Fruit fly (Drosophila melanogaster) whole organism, wandering third instar larva: ENCODE results near the gene CG11779.
A peak's percentile ranks its signal among the peaks of the same experiment; 100 is the strongest.

ENCODE experiments used
- Dfd ChIP-seq: fragments of >200 bp; optimal IDR thresholded peaks from 2 replicates; lab custom pipeline; 2017; ENCODE audit warnings: missing biosample characterization, missing genetic modification characterization
- HLH106 ChIP-seq: fragments of 200-800 bp; optimal IDR thresholded peaks from 3 replicates; lab custom pipeline; 2019; ENCODE audit warnings: missing biosample characterization, mild to moderate bottlenecking, missing genetic modification characterization, moderate library complexity
- Hnf4 ChIP-seq: fragments of 200-800 bp; sonication (Bioruptor generic); optimal IDR thresholded peaks from 2 replicates; lab custom pipeline; 2016; ENCODE audit warnings: missing biosample characterization, mild to moderate bottlenecking, missing genetic modification characterization
- OdsH ChIP-seq: fragments of 200-800 bp; sonication (Bioruptor generic); optimal IDR thresholded peaks from 2 replicates; lab custom pipeline; 2016; ENCODE audit warnings: missing biosample characterization, mild to moderate bottlenecking, missing genetic modification characterization
- Rel ChIP-seq, 2 experiments: fragments of 200-800 bp; sonication (Bioruptor generic) in 1 of 2; optimal IDR thresholded peaks; 2 replicates in 1 of 2; 3 replicates in 1 of 2; lab custom pipeline; 2016 to 2019; ENCODE audit warnings: mild to moderate bottlenecking in 2 of 2, missing biosample characterization in 2 of 2, missing genetic modification characterization in 2 of 2, moderate library complexity in 1 of 2
- br ChIP-seq: fragments of 200-800 bp; sonication (Bioruptor generic); optimal IDR thresholded peaks from 2 replicates; lab custom pipeline; 2016; ENCODE audit warnings: missing biosample characterization, missing genetic modification characterization
- dmrt93B ChIP-seq: fragments of 200-800 bp; sonication (Bioruptor generic); optimal IDR thresholded peaks from 2 replicates; lab custom pipeline; 2018; ENCODE audit warnings: missing biosample characterization, mild to moderate bottlenecking, missing genetic modification characterization
- fru ChIP-seq: fragments of 200-800 bp; sonication (Bioruptor generic); optimal IDR thresholded peaks from 3 replicates; lab custom pipeline; 2016; ENCODE audit warnings: missing biosample characterization, mild to moderate bottlenecking, missing genetic modification characterization
- h ChIP-seq: fragments of 200-800 bp; sonication (Bioruptor generic); optimal IDR thresholded peaks from 3 replicates; lab custom pipeline; 2016; ENCODE audit warnings: missing biosample characterization, mild to moderate bottlenecking, missing genetic modification characterization
- lola ChIP-seq: fragments of >200 bp; optimal IDR thresholded peaks from 2 replicates; lab custom pipeline; 2017; ENCODE audit warnings: missing biosample characterization, missing genetic modification characterization
- pan ChIP-seq: fragments of >200 bp; optimal IDR thresholded peaks from 2 replicates; lab custom pipeline; 2017
- psq ChIP-seq: fragments of 200-800 bp; sonication (Bioruptor generic); optimal IDR thresholded peaks from 3 replicates; lab custom pipeline; 2017; ENCODE audit warnings: missing biosample characterization, mild to moderate bottlenecking, missing genetic modification characterization, moderate library complexity
- usp ChIP-seq: fragments of >200 bp; optimal IDR thresholded peaks from 2 replicates; lab custom pipeline; 2017; ENCODE audit warnings: missing biosample characterization, missing genetic modification characterization

DNA sequence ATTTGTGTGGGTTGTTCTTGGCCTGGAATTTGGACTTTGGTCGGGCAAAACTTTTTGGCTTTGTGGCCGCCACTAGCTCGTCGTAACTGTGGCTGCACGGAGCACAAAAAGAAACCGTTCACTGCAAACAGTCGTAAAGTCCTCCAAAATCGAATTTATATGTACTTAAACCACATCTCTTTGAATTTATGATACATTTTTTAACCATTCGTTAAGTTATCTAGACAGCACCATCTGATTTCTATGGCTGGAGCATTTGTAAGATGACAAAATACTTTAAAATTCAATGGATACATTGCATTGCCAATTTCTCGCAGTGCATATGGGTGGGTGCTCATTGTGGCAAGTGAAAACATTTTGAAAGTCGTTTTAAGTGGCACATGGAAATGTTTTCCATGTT lies 55.6 kb downstream of the CG11779 start:
- TF ChIP-seq psq (GFP tag; lab: Kevin White, UChicago) (no peak), h (no peak), dmrt93B (no peak), lola (GFP tag; lab: Kevin White, UChicago) (no peak), Hnf4 (GFP tag; lab: Kevin White, UChicago) (peak; percentile 18), pan (no peak), Dfd (GFP tag; lab: Kevin White, UChicago) (no peak), OdsH (GFP tag; lab: Kevin White, UChicago) (no peak), usp (GFP tag; lab: Kevin White, UChicago) (no peak), Rel (GFP tag; optimal IDR thresholded peaks at IDR 0.05; lab: Kevin White, UChicago) (no peak), Rel (tag; optimal IDR thresholded peaks at IDR 0.05; lab: Kevin White, UChicago) (no peak), HLH106 (tag; lab: Kevin White, UChicago) (no peak), fru (GFP tag; lab: Kevin White, UChicago) (no peak), br (no peak)
